Worm (Caenorhabditis elegans) whole organism, early embryonic: ENCODE data around the gene mxl-3.

Experiments used
- B0310.2 ChIP-seq: sonication (generic microtip); optimal IDR thresholded peaks from 2 replicates; lab custom pipeline; 2016; ENCODE audit warnings: mild to moderate bottlenecking, missing genetic modification characterization, missing compliant biosample characterization
- ceh-36 ChIP-seq: sonication (generic microtip); optimal IDR thresholded peaks from 2 replicates; lab custom pipeline; 2016; ENCODE audit warnings: missing genetic modification characterization, inconsistent platforms, missing compliant biosample characterization
- tbx-11 ChIP-seq: fragments of 200-800 bp; sonication (Bioruptor generic); IDR thresholded peaks from 2 replicates; pipeline ENCODE4 v1.3.6; 2022; ENCODE audit warnings: missing genetic modification characterization, missing compliant biosample characterization

Gene mxl-3

DNA sequence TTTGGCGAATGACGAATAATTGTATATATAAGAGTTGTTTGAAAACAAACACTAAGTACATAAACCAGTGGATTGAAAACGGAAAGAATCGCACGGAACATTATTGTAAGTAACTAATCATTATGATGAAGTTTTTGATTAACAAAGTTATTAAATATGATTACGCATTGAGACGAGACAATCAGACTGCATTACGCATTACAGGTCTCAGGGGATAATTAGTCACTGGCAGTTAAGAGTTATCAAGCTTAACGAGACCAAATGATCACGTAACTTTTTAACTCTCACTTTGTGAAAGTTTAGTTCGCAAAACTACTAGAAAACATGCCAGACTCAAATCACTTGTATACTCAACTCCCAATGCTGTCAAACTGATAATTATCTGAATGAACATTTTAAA, 47.2 kb downstream of the mxl-3 start, which contains the start of gene srd-42:
Gene srd-42 (minus strand): TSS at position 101 of the 400 bp plus-strand sequence.
- TF ChIP-seq tbx-11 (GFP tag; lab: Robert Waterston, UW) (no peak), ceh-36 (tag; lab: Kevin White, UChicago) (no peak)

DNA sequence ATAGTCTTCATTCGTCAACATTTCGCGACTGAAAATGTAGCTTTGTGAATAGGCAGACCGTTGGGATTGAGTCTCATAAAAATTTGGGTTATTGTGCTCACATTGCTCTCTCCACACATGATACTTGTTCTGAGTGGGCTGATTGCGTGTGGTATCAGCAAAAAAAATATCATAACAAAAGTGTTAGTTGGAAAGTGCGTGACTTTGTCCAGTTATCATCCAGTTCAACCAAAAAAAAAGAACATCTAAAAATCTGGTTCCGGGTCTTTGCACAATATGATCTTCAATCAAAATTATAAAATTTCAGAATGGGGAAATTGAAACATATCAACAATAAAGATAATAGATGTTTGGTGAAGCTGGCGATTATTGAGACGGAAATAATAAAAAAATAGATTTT, 50.1 kb downstream of the mxl-3 start, which contains the start of gene srd-39:
Gene srd-39 (minus strand): TSS at position 101 of the 400 bp plus-strand sequence.
- TF ChIP-seq ceh-36 (tag; lab: Kevin White, UChicago) (no peak), B0310.2 (tag; lab: Kevin White, UChicago) (no peak)
